Worm (Caenorhabditis elegans) whole organism, L2 larva: ENCODE data around the gene gpa-11.

Source experiments
- Y55F3AM.14 ChIP-seq: fragments of 200-800 bp; sonication (Bioruptor generic); optimal IDR thresholded peaks from 2 replicates; lab custom pipeline; 2018; ENCODE audit warnings: mild to moderate bottlenecking, missing genetic modification characterization, missing compliant biosample characterization
- ZK546.5 ChIP-seq: sonication (generic microtip); optimal IDR thresholded peaks from 2 replicates; lab custom pipeline; 2017; ENCODE audit warnings: missing biosample characterization, missing genetic modification characterization
- ama-1 ChIP-seq: fragments of 150-350 bp; optimal IDR thresholded peaks from 2 replicates; lab custom pipeline; 2018; ENCODE audit warnings: inconsistent platforms
- blmp-1 ChIP-seq: sonication (generic microtip); optimal IDR thresholded peaks from 2 replicates; lab custom pipeline; 2017; ENCODE audit warnings: missing genetic modification characterization, mild to moderate bottlenecking, missing compliant biosample characterization, antibody characterized with exemption, moderate library complexity; ENCODE audit not compliant: insufficient read depth
- dmd-4 ChIP-seq: sonication (generic microtip); optimal IDR thresholded peaks from 2 replicates; lab custom pipeline; 2017; ENCODE audit warnings: missing biosample characterization, missing genetic modification characterization
- elt-3 ChIP-seq: sonication (generic microtip); optimal IDR thresholded peaks from 2 replicates; lab custom pipeline; 2017; ENCODE audit warnings: missing biosample characterization, missing genetic modification characterization
- lin-39 ChIP-seq: fragments of 150-350 bp; optimal IDR thresholded peaks from 2 replicates; lab custom pipeline; 2014; ENCODE audit warnings: missing biosample characterization, missing genetic modification reagents, missing genetic modification characterization
- lsy-2 ChIP-seq, 2 experiments: fragments of 150-350 bp in 1 of 2; sonication (generic microtip) in 1 of 2; optimal IDR thresholded peaks; 2 replicates each; lab custom pipeline; 2014 to 2017; ENCODE audit warnings: missing biosample characterization in 2 of 2, missing genetic modification characterization in 2 of 2
- nhr-11 ChIP-seq: fragments of 150-350 bp; optimal IDR thresholded peaks from 2 replicates; lab custom pipeline; 2014; ENCODE audit warnings: missing biosample characterization, missing genetic modification characterization
- nhr-237 ChIP-seq: fragments of 150-350 bp; optimal IDR thresholded peaks from 2 replicates; lab custom pipeline; 2014; ENCODE audit warnings: missing biosample characterization, missing genetic modification characterization
- nhr-25 ChIP-seq: fragments of 150-350 bp; sonication (generic microtip); optimal IDR thresholded peaks from 3 replicates; lab custom pipeline; 2014; ENCODE audit warnings: missing biosample characterization, missing genetic modification characterization
- skn-1 ChIP-seq: sonication (generic microtip); optimal IDR thresholded peaks from 2 replicates; lab custom pipeline; 2017; ENCODE audit warnings: missing biosample characterization, missing genetic modification characterization
- unc-62 ChIP-seq: fragments of 150-350 bp; optimal IDR thresholded peaks from 2 replicates; lab custom pipeline; 2014; ENCODE audit warnings: missing biosample characterization, missing genetic modification reagents, missing genetic modification characterization
- zag-1 ChIP-seq: fragments of 150-350 bp; optimal IDR thresholded peaks from 2 replicates; lab custom pipeline; 2014; ENCODE audit warnings: missing biosample characterization, missing genetic modification characterization

- TF ChIP-seq lin-39 (no peak), unc-62 (GFP tag; lab: Kevin White, UChicago) (no peak), elt-3 (tag; lab: Kevin White, UChicago) (no peak), skn-1 (no peak), dmd-4 (tag; lab: Kevin White, UChicago) (no peak), nhr-237 (tag; lab: Kevin White, UChicago) (no peak), Y55F3AM.14 (GFP tag; lab: Kevin White, UChicago) (no peak), ama-1 (lab: Kevin White, UChicago) (no peak), nhr-11 (tag; lab: Kevin White, UChicago) (no peak), blmp-1 (tag; lab: Kevin White, UChicago) (no peak), ZK546.5 (tag; lab: Kevin White, UChicago) (no peak), lsy-2 (tag; optimal IDR thresholded peaks at IDR 0.05; lab: Kevin White, UChicago) (no peak), nhr-25 (tag; lab: Kevin White, UChicago) (no peak), zag-1 (tag; lab: Kevin White, UChicago) (no peak)
Measured at ce11 chrII:4286921-4287320, 39.9 kb downstream of the gpa-11 start.
